Fruit fly (Drosophila melanogaster): ENCODE results near the gene CG6769.

Gene CG6769

dm6 chrX:17910941-17911703 is 50.3 kb downstream of the CG6769 start, which contains the start of gene CG6847 (continued):
- TF ChIP-seq CG5953 (GFP tag; IDR thresholded peaks at IDR 0.05) (no peak), Abd-B (GFP tag; optimal IDR thresholded peaks at IDR 0.05) (peak; percentile 71), Fer1 (GFP tag; optimal IDR thresholded peaks at IDR 0.05) (peak; percentile 42), CG7839 (tag; optimal IDR thresholded peaks at IDR 0.05) (peak; percentile 81), wor (GFP tag; IDR thresholded peaks at IDR 0.05) (peak; percentile 41; the same call in 1 of the 2 replicates), CG17385 (GFP tag; optimal IDR thresholded peaks at IDR 0.05) (peak; percentile 73), amos (GFP tag; IDR thresholded peaks at IDR 0.05; ENCODE audit: partially characterized antibody) (peak; percentile 26; the same call in 1 of the 2 replicates), CG12391 (tag; optimal IDR thresholded peaks at IDR 0.05) (peak; percentile 86), ssp (GFP tag; IDR thresholded peaks at IDR 0.05) (peak; percentile 37; the same call in 1 of the 2 replicates), CG12942 (GFP tag; optimal IDR thresholded peaks at IDR 0.05) (peak; percentile 22), sug (tag; optimal IDR thresholded peaks at IDR 0.05) (peak; percentile 39), tx (GFP tag; optimal IDR thresholded peaks at IDR 0.05) (peak; percentile 27), CG31388 (GFP tag; optimal IDR thresholded peaks at IDR 0.05) (no peak), slp2 (GFP tag; optimal IDR thresholded peaks at IDR 0.05) (no peak), CG7745 (tag; optimal IDR thresholded peaks at IDR 0.05) (no peak), CG10654 (GFP tag; optimal IDR thresholded peaks at IDR 0.05) (peak; percentile 16), tgo (GFP tag; IDR thresholded peaks at IDR 0.05) (peak; percentile 49; the same call in 2 of the 3 replicates), seq (GFP tag; IDR thresholded peaks at IDR 0.05) (no peak; the same call in 1 of the 2 replicates), CG3726 (GFP tag; IDR thresholded peaks at IDR 0.05) (no peak), Fer2 (tag; optimal IDR thresholded peaks at IDR 0.05) (peak; percentile 9), Hsf (GFP tag; optimal IDR thresholded peaks at IDR 0.05) (peak; percentile 53), Ets65A (GFP tag) (peak; percentile 90), dpn (GFP tag; optimal IDR thresholded peaks at IDR 0.05) (peak; percentile 29 to 73), NK7.1 (GFP tag; optimal IDR thresholded peaks at IDR 0.05) (no peak), Tbp (GFP tag; optimal IDR thresholded peaks at IDR 0.05) (no peak), eyg (GFP tag; optimal IDR thresholded peaks at IDR 0.05) (no peak), lab (GFP tag; optimal IDR thresholded peaks at IDR 0.05) (peak; percentile 42), gfzf (GFP tag; optimal IDR thresholded peaks at IDR 0.05) (no peak), CG17829 (tag; optimal IDR thresholded peaks at IDR 0.05) (peak; percentile 69), Chrac-16 (GFP tag; optimal IDR thresholded peaks at IDR 0.05) (peak; percentile 65), CG6854 (GFP tag; optimal IDR thresholded peaks at IDR 0.05) (no peak), CG4820 (GFP tag; optimal IDR thresholded peaks at IDR 0.05) (peak; percentile 41), CG10462 (GFP tag; optimal IDR thresholded peaks at IDR 0.05) (no peak), nmo (GFP tag; optimal IDR thresholded peaks at IDR 0.05) (peak; percentile 89), stwl (tag; optimal IDR thresholded peaks at IDR 0.05) (no peak), CG17568 (GFP tag; optimal IDR thresholded peaks at IDR 0.05) (peak; percentile 5), tna (GFP tag; IDR thresholded peaks at IDR 0.05; ENCODE audit: partially characterized antibody) (0 out of 2 replicates have a peak, but pooled peaks have one; percentile 19), rib (GFP tag; IDR thresholded peaks at IDR 0.05) (0 out of 2 replicates have a peak, but pooled peaks have one; percentile 26), Gug (GFP tag; IDR thresholded peaks at IDR 0.05) (no peak), CG8924 (tag; optimal IDR thresholded peaks at IDR 0.05) (peak; percentile 71), CG2889 (GFP tag; IDR thresholded peaks at IDR 0.05) (no peak), otp (GFP tag; IDR thresholded peaks at IDR 0.05) (no peak), CkIIα-i1 (GFP tag; IDR thresholded peaks at IDR 0.05) (no peak), CG13287 (GFP tag; IDR thresholded peaks at IDR 0.05; ENCODE audit: partially characterized antibody) (no peak; the same call in 1 of the 2 replicates), CG2678 (tag; optimal IDR thresholded peaks at IDR 0.05) (peak; percentile 69), cwo (GFP tag; optimal IDR thresholded peaks at IDR 0.05) (peak; percentile 37), HLH4C (GFP tag; IDR thresholded peaks at IDR 0.05; ENCODE audit: partially characterized antibody) (no peak), vvl (GFP tag; IDR thresholded peaks at IDR 0.05) (0 out of 2 replicates have a peak, but pooled peaks have one; percentile 43), CG15269 (tag; optimal IDR thresholded peaks at IDR 0.05) (peak; percentile 80)

Data from whole organism, embryonic.